Worm (Caenorhabditis elegans) whole organism, L4 larva: Measurements from ENCODE around the gene cpi-2.

Experiments used
- D1046.2 ChIP-seq: fragments of 200-800 bp; sonication (Bioruptor generic); IDR thresholded peaks from 2 replicates; pipeline ENCODE4 v1.3.6; 2022; ENCODE audit warnings: missing genetic modification characterization, missing compliant biosample characterization
- T20F7.1 ChIP-seq: fragments of 200-800 bp; sonication (Bioruptor generic); optimal IDR thresholded peaks from 2 replicates; lab custom pipeline; 2018; ENCODE audit warnings: mild to moderate bottlenecking, missing genetic modification characterization, missing compliant biosample characterization
- ama-1 ChIP-seq: fragments of 150-350 bp; optimal IDR thresholded peaks from 2 replicates; lab custom pipeline; 2014; ENCODE audit warnings: inconsistent platforms, mixed read lengths
- daf-16 ChIP-seq, 3 experiments: sonication (generic microtip); optimal IDR thresholded peaks; 2 replicates each; lab custom pipeline; 2016 to 2017; ENCODE audit warnings: missing genetic modification characterization in 3 of 3, missing genetic modification reagents in 3 of 3, mild to moderate bottlenecking in 2 of 3, missing compliant biosample characterization in 2 of 3, missing biosample characterization in 1 of 3, moderate library complexity in 1 of 3
- hlh-30 ChIP-seq: sonication (generic microtip); optimal IDR thresholded peaks from 2 replicates; lab custom pipeline; 2017; ENCODE audit warnings: antibody characterized with exemption, mild to moderate bottlenecking, missing genetic modification characterization, missing compliant biosample characterization; ENCODE audit not compliant: insufficient read depth
- skn-1 ChIP-seq: fragments of 150-350 bp; optimal IDR thresholded peaks from 2 replicates; lab custom pipeline; 2014; ENCODE audit warnings: missing biosample characterization, missing genetic modification characterization
- zag-1 ChIP-seq: fragments of 150-350 bp; optimal IDR thresholded peaks from 2 replicates; lab custom pipeline; 2014; ENCODE audit warnings: missing biosample characterization, missing genetic modification characterization
- ztf-11 ChIP-seq: fragments of 150-350 bp; optimal IDR thresholded peaks from 2 replicates; lab custom pipeline; 2014; ENCODE audit warnings: missing biosample characterization, missing genetic modification characterization

ce11 chrV:6003301-6003700 lies 40.6 kb upstream of the cpi-2 start, which contains the start of gene fos-1:
- TF ChIP-seq D1046.2 (GFP tag; lab: Robert Waterston, UW) (no peak), T20F7.1 (GFP tag; lab: Kevin White, UChicago) (no peak), skn-1 (tag; lab: Kevin White, UChicago) (no peak), ama-1 (no peak), zag-1 (tag; lab: Kevin White, UChicago) (no peak), hlh-30 (no peak), ztf-11 (no peak), daf-16 (GFP tag; optimal IDR thresholded peaks at IDR 0.05; lab: Kevin White, UChicago) (no peak), daf-16 (tag; optimal IDR thresholded peaks at IDR 0.05; lab: Kevin White, UChicago) (no peak)
